Fruit fly (Drosophila melanogaster) Kc167 (cell line): Measurements from ENCODE around the gene sordd1.
"Not testable (repeated sequence)": the region's sequence is repeated elsewhere in the genome, so short reads cannot be mapped to it uniquely, and the experiment has no call there.

Experiments
- Myc ChIP-seq: fragments of >200 bp; optimal IDR thresholded peaks from 2 replicates; lab custom pipeline; 2017; ENCODE audit warnings: missing external identifiers
- Sin3A ChIP-seq: fragments of >200 bp; optimal IDR thresholded peaks from 2 replicates; lab custom pipeline; 2018; ENCODE audit warnings: missing external identifiers
- h ChIP-seq: fragments of >200 bp; optimal IDR thresholded peaks from 3 replicates; lab custom pipeline; 2018; ENCODE audit warnings: missing external identifiers
- insv ChIP-seq: fragments of >200 bp; optimal IDR thresholded peaks from 3 replicates; lab custom pipeline; 2018; ENCODE audit warnings: missing external identifiers
- psq ChIP-seq: fragments of >200 bp; optimal IDR thresholded peaks from 2 replicates; lab custom pipeline; 2017; ENCODE audit warnings: missing external identifiers
- ttk ChIP-seq: sonication (Bioruptor generic); optimal IDR thresholded peaks from 2 replicates; lab custom pipeline; 2017; ENCODE audit warnings: missing external identifiers

Gene sordd1

DNA sequence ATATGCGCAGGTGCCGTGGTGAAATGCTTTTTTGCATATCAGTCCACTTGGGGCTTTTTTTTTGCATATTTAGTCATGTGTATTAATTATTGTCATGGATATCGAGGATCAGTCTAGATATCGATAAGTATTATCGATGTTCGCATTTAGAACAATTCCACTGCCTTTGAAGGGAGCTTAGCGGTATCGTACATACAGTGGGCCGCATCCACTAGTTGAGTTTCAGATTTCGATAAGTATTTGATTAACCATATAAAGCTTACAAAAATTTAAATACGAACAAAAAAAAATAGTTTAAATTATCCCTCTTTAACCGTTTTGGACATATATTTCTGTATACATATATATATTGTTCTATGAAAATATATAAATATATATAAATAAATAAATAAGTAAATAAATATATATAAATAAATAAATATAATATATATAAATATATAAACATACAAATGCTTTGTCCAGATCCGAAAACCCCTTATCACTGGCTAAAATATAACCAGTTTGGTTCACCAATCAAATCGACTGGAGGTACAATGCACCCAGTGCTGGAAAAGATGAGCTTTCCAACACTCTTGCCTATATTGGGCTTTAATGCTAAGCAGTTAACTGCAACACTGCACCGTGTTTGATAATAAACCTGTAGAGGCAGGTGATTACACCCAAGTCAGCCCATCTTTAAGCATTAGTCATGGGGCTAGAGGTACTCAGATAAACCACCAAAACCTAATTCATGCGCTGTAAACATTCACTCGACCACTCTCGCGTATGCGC, 7.2 kb upstream of the sordd1 start:
- TF ChIP-seq ttk (no peak), insv (lab: Kevin White, UChicago) (no peak), psq (lab: Kevin White, UChicago) (no peak)

DNA sequence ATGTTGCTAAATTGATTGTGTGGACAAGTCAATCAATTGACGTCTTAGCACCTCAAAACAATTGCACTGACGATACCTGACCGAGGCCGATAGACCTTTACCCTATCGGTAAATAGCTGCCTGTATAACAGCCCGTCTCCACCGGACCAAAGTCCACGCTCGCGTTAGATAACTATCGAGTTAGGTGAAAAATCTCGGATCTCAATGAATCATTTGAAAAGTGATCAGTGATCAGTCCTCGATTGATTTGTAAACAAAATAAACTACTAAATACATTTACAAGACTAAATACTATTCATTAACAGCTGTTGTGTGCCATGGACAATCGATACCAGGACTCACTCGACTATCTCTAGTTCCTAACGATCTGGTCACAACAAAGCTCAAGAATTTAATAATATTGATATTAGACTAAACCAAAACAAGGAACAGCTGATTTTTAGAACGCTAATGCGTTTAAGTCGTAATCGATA, 3.3 kb upstream of the sordd1 start, which contains the start of the genes sordd2 and CG15602:
TSS of gene sordd2 (minus strand) at position 78 of the 473 bp plus-strand sequence.
TSS of gene CG15602 (plus strand) at position 342 of the 473 bp plus-strand sequence.
- TF ChIP-seq Sin3A (lab: Kevin White, UChicago); insv (lab: Kevin White, UChicago); h: not testable (repeated sequence)

DNA sequence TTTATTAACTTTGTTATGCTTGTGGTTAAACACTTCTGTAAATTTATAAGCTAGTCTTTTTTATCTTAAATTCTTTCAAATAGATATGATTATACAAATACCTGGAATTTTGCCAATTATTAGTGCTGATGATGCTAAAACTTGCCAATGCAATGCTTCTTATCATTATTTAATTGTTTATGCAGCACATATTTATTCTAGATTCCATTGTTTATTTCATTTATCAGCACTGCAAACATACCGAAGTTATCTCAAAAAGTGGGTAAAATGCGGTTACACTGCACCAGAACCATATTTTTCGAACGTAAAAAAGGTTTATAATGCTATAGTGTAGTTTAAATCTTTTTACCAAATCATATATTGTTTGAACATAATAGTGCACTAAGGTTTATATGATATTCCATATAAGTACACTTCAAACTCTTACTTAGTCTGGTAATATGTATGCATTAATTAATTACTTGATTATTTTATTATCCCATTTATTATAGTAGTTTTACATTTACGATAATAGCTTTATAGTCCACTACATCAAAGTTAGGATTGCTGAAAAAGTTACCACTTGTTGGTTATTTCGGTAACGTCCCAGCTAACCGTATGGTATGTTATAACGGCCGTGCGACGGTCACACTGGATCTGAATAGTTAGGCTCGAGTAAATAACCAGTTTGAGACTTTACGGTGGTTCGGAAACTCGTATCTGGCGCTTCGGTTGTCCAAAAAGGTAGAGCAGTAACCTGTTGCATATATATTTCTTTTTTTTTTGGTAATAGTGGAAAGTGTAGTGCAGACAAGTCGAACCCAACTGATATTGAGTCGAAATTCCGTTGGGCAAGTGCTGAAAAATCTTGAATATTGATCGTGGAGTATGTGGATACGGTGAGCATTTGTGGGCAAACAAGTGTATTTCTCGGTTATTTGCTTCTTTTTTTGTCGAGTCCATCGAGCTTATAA, 7.3 kb downstream of the sordd1 start, which contains the start of gene Rhp:
TSS of gene Rhp (plus strand) at position 663 of the 953 bp plus-strand sequence.
- no peak for TF ChIP-seq ttk
- no peak for TF ChIP-seq Myc (lab: Kevin White, UChicago)
- TF ChIP-seq insv (lab: Kevin White, UChicago): no peak

DNA sequence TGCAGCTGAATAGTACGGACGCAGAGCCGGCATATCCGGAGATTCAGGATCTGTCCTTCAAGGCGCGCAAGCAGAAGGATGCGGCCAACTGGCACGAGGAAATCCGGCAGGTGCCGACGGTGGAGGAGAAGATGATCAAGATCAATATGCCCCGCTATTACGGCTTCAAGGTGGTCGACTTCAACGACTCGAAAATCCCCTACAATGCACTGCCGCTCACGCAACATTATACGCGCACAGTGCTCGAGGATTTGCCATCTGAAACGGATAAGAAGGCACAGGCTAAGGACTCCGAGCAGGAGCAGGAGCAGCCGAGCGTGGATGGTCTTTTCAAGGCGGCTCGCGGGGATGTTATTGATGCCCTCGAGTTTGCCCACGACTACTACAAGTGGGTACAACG, 9.6 kb downstream of the sordd1 start:
- no peak for TF ChIP-seq psq (lab: Kevin White, UChicago)

DNA sequence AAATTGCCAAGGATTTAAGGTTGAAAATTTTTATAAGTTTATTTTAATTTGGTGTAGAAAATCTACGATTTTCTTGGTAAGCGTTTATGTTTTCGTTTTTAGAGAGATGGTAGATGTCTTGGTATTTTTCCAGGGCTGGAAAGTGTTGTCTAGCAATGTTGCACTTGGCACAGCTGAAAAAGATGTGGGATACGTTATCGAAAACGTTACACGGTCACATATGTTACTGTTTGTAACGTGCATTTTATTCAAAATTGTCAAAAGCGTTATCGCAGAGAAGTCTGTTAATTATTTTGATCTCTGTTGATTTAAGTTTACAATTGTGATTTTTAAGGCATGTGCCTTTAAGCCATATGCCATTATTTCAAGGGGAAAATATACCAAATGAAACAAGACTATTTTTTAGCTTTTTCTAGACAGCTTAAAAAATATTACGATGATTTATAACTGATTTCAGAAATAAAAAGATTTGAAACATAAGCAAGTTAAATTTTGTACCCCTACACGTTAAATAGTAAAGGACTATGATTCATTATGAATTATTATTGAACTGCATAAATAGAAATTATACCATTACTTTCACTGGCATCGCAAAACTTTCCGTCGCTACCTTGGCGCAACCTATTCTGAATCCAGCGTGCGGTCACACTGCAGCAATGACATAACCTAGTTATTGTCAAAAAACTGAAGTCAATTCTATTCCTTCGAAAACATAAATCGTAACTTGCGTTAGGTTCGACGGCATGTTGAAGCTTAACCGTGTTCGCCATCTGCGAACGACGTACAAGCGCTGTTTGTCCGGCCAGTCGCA, 10.2 kb downstream of the sordd1 start, which contains the start of the genes Paf-AHalpha and mRpS30:
TSS of gene Paf-AHalpha (minus strand) at position 155 of the 811 bp plus-strand sequence.
TSS of gene mRpS30 (plus strand) at position 619 of the 811 bp plus-strand sequence.
- TF ChIP-seq Sin3A (lab: Kevin White, UChicago) (no peak), psq (lab: Kevin White, UChicago) (no peak), insv (lab: Kevin White, UChicago) (no peak), ttk (no peak), h (no peak), Myc (lab: Kevin White, UChicago) (no peak)

DNA sequence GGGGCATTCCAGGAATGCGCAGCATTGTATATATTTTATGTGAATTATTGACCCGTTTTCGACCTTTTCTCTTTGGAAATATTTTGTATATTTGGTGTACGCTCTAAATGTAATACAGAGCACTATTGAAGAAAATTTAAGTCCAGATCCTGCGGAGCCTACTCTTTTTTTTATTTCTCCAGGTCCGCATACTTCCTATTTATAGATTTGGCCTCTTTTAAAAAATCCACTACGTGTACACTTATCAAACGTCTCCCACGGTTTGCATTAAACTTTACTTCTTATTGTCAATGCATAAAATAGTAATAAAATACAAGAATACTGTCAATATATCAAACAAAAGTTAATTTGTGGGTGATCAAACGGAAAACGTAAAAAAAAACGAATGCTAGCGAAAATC, 12.2 kb downstream of the sordd1 start, which contains the start of gene Efhc1.1:
TSS of gene Efhc1.1 (minus strand) at position 101 of the 400 bp plus-strand sequence.
- no peak for TF ChIP-seq Sin3A (lab: Kevin White, UChicago)
- no peak for TF ChIP-seq ttk
- TF ChIP-seq psq (lab: Kevin White, UChicago): no peak
- TF ChIP-seq Myc (lab: Kevin White, UChicago): no peak
- no peak for TF ChIP-seq insv (lab: Kevin White, UChicago)
- TF ChIP-seq h: no peak

DNA sequence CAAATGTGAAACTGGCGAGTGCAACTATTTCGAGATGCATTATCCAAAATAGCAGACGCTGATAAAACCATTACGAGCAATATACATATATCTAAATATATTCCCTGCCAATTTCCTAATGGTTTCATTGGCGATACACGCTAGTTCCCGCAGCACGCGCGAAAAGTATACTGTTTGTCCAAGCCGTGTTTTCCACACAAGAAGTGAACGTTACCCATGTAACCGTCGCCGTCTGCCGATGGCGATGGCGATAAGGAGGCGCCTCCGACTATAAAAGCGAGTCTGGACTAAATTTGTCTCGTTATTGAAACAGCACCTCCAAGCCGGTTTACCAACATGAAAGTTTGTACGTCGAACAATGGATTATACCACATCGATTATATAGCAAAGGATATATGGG, 17.0 kb downstream of the sordd1 start, which contains the start of gene CG43673:
TSS of gene CG43673 (plus strand) at position 301 of the 400 bp plus-strand sequence.
- TF ChIP-seq Myc (lab: Kevin White, UChicago): no peak
- no peak for TF ChIP-seq psq (lab: Kevin White, UChicago)
- no peak for TF ChIP-seq h
- TF ChIP-seq insv (lab: Kevin White, UChicago): no peak
- TF ChIP-seq ttk: no peak
- TF ChIP-seq Sin3A (lab: Kevin White, UChicago): no peak

DNA sequence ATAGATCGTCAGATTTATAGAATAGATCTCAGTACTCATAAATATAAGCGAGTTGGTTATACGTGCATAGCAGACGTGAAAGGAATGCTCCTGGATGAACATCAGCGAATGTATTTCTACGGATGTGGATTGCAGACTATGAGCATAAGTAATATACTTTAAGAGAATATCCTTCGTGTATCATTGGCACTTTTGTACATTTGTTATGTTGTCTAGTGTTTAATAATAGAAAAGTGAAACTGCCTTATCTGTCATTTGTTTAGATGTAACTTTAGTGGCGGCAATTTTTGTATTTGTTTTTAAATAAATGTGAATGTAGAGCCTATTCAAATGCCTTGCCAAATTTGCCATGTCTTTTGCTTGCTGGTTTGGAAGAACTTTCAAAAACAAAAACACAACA, 23.2 kb downstream of the sordd1 start, which contains the start of gene CG43672:
TSS of gene CG43672 (plus strand) at position 301 of the 400 bp plus-strand sequence.
- no peak for TF ChIP-seq insv (lab: Kevin White, UChicago)
- TF ChIP-seq Myc (lab: Kevin White, UChicago): no peak

DNA sequence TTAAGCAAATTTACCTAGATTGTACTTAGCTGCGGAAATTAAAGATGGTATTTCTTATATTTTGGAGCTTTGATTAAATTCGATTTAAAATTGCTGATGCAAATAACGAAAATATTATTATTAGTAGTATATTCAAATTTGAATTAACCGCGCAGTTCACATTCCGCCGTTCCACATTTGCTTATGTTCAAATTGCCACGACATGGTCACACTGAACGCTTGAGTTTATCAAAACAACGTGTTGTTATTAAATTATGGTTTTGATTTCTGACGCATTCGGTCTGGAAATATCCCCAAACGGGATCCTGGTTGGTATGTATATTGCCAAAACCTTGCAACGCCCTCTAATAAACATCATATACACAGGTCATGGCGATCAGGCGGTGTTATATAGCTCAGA, 26.4 kb downstream of the sordd1 start, which contains the start of gene CG33172:
TSS of gene CG33172 (plus strand) at position 208 of the 400 bp plus-strand sequence.
- TF ChIP-seq Sin3A (lab: Kevin White, UChicago) (no peak), h (no peak), psq (lab: Kevin White, UChicago) (no peak), insv (lab: Kevin White, UChicago) (no peak), Myc (lab: Kevin White, UChicago) (no peak), ttk (no peak)

DNA sequence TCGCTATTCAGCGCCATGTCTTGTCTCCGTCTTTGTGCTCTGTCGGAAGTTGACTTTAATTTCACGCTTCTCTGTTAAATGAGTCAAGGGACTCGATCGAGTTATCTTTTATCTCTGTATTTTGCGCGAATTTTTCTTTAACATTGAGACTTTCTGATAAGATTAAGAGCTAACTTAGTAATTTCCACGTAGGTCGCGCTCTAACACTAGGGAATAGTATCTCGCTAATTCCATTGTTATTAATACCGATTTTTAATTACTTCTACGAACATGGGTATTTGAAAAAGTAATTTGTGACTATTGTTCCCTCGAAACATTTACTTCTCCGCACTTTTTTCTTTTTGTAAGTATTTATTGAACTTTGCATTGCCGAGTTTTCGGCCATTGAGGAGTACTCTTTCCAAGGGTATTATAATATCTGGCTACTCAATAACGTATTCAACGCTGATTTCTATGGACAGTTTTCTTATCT, 29.4 kb downstream of the sordd1 start, which contains the start of gene CG8952:
TSS of gene CG8952 (minus strand) at position 51 of the 472 bp plus-strand sequence.
- no peak for TF ChIP-seq Myc (lab: Kevin White, UChicago)
- TF ChIP-seq insv (lab: Kevin White, UChicago): no peak
- no peak for TF ChIP-seq psq (lab: Kevin White, UChicago)
- no peak for TF ChIP-seq Sin3A (lab: Kevin White, UChicago)
- TF ChIP-seq h: no peak
- no peak for TF ChIP-seq ttk

DNA sequence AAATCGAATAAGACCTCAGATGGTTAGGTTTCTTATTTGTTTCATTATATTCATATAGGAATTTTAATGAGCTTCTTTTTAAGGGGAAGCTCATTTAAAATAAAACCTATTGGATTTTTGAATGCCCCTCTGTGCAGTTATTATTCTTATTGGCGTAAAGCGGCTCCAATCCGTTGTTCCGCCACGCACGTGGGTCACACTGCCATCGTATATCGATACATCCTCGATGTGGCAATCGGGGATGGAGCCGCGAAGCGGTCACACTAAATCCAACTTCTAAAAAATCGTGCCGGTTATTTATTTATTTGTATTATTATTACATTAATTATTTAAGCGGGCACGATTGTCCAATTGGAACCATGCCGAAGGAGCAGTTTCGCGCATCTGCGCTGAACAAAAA, 33.1 kb downstream of the sordd1 start, which contains the start of gene Polr3A:
TSS of gene Polr3A (plus strand) at position 234 of the 400 bp plus-strand sequence.
- TF ChIP-seq Myc (lab: Kevin White, UChicago) (no peak), insv (lab: Kevin White, UChicago) (no peak), h (no peak), Sin3A (lab: Kevin White, UChicago) (no peak), psq (lab: Kevin White, UChicago) (no peak), ttk (no peak)
